Fruit fly (Drosophila melanogaster): ENCODE results near the gene MetRS-m.

DNA sequence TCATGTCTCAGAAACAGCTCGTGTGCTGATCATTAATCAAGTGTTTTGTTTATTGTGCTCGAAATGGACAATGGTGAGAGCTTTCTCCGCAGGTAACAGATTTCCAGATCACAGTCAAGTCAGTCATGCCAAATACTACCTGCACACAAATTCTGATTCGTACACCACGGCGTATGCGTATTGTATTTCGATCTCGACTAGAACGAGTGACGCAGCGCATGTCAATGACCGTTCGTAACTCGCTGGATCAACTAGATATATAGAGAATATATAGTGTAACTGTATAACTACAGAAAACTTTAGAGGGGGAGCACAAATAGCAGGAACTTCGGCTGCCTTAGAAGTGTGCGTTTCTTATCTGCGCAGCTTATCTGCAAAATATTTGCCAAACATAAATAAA is 36.9 kb upstream of the MetRS-m start:
- TF ChIP-seq gsb (GFP tag; IDR thresholded peaks at IDR 0.05) = no peak
- TF ChIP-seq Blimp-1 (GFP tag; optimal IDR thresholded peaks at IDR 0.05) = no peak
- TF ChIP-seq chinmo (GFP tag; IDR thresholded peaks at IDR 0.05; ENCODE audit: partially characterized antibody) = no peak
- TF ChIP-seq Gug (GFP tag; IDR thresholded peaks at IDR 0.05) = no peak
- no peak for TF ChIP-seq CG15601 (tag; optimal IDR thresholded peaks at IDR 0.05)
- TF ChIP-seq psq (GFP tag; optimal IDR thresholded peaks at IDR 0.05) = no peak
- TF ChIP-seq Eip74EF (GFP tag; optimal IDR thresholded peaks at IDR 0.05) = no peak

Data from whole organism, embryonic.